Fruit fly (Drosophila melanogaster) whole organism: ENCODE measurements around the gene 4E-T.

Experiments used
- Dll ChIP-seq: fragments of >200 bp; optimal IDR thresholded peaks from 2 replicates; lab custom pipeline; 2017
- psq ChIP-seq: fragments of >200 bp; optimal IDR thresholded peaks from 2 replicates; lab custom pipeline; 2017
- usp ChIP-seq: fragments of >200 bp; optimal IDR thresholded peaks from 2 replicates; lab custom pipeline; 2017; ENCODE audit warnings: missing biosample characterization, missing genetic modification characterization, mixed read lengths

DNA sequence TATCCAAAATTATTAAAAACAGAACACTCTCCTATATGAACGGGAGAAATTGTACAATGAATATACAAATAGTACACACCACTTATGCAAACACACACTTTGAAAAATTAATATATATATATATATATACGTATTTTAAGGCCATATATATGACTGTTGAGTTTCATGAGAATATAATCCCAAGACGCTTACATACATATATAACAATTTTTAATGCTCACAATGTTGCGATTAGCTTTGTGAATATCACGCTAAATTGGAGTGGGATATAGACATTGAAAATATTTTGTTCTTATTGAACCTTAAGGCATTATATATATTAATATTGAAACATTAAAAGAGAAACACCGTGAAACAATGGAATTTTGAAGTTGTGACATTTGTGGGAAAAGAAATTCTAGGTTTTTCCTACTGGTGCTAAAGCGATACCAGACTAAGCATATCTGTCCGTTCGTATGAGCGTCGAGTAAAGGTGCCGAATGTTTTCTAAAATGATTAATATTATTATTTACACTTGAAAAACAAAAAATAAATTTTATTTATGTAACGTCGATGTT is at the start of gene 4E-T:
- TF ChIP-seq psq (lab: Kevin White, UChicago) = no peak
- no peak for TF ChIP-seq usp (GFP tag; lab: Kevin White, UChicago)
- TF ChIP-seq Dll (lab: Kevin White, UChicago) = no peak
